Fruit fly (Drosophila melanogaster) whole organism, adult: ENCODE measurements around the gene CG32428.

Experiments used
- CG11617 ChIP-seq: fragments of 200-800 bp; sonication (Bioruptor generic); optimal IDR thresholded peaks from 2 replicates; lab custom pipeline; 2017; ENCODE audit warnings: mild to moderate bottlenecking, missing biosample characterization, missing genetic modification reagents, missing genetic modification characterization
- CG12768 ChIP-seq: fragments of 200-800 bp; sonication (Bioruptor generic); optimal IDR thresholded peaks from 2 replicates; lab custom pipeline; 2017; ENCODE audit warnings: missing biosample characterization, missing genetic modification characterization, mild to moderate bottlenecking, moderate library complexity, missing genetic modification reagents
- CG7045 ChIP-seq: fragments of 200-800 bp; sonication (Bioruptor generic); optimal IDR thresholded peaks from 2 replicates; lab custom pipeline; 2017; ENCODE audit warnings: missing biosample characterization, mild to moderate bottlenecking, missing genetic modification characterization
- cnc ChIP-seq, 2 experiments: fragments of >200 bp; optimal IDR thresholded peaks; 2 replicates each; lab custom pipeline; 2017
- kay ChIP-seq: fragments of 200-800 bp; sonication (Bioruptor generic); peaks from one replicate; lab custom pipeline; 2016; ENCODE audit warnings: missing biosample characterization, missing genetic modification characterization, borderline replicate concordance
- tj ChIP-seq: fragments of 200-800 bp; sonication (Bioruptor generic); optimal IDR thresholded peaks from 3 replicates; lab custom pipeline; 2017; ENCODE audit warnings: missing biosample characterization, mild to moderate bottlenecking, missing genetic modification characterization, moderate library complexity

DNA sequence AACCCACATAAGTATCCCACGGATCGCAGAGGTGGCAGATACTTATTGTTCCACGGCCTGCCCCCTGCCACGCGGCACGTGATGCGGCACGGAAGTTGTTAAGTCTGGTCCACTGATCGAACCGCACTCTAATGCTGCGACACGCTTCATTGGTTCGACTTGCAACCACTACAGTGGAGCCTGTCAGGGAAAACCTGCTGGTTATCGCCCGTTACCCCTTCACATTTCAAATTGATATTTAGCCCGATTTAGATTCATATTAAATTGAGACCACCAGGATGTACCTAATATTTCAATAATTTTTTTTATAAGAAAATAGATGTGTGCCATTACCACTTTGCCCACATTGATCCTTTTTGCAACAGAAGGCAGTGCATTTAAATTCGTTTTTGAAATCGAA lies 26.2 kb downstream of the CG32428 start:
- TF ChIP-seq tj (GFP tag; lab: Kevin White, UChicago) (no peak), cnc (optimal IDR thresholded peaks at IDR 0.05; lab: Kevin White, UChicago) (no peak), kay (GFP tag; lab: Kevin White, UChicago) (no peak), CG7045 (GFP tag; lab: Kevin White, UChicago) (no peak), CG12768 (GFP tag; lab: Kevin White, UChicago) (no peak), CG11617 (no peak)
